Worm (Caenorhabditis elegans) whole organism, L4/young adult: ENCODE data around the gene oac-10.

Experiments
- W03F9.2 ChIP-seq: fragments of 150-350 bp; optimal IDR thresholded peaks from 2 replicates; lab custom pipeline; 2014; ENCODE audit warnings: missing biosample characterization, missing genetic modification characterization
- dao-5 ChIP-seq: sonication (generic microtip); optimal IDR thresholded peaks from 2 replicates; lab custom pipeline; 2016; ENCODE audit warnings: missing genotype, missing genetic modification characterization, moderate library complexity, missing compliant biosample characterization
- him-1 ChIP-seq: sonication (generic microtip); optimal IDR thresholded peaks from 2 replicates; lab custom pipeline; 2016; ENCODE audit warnings: missing genotype, missing genetic modification reagents, missing genetic modification characterization, missing compliant biosample characterization

DNA sequence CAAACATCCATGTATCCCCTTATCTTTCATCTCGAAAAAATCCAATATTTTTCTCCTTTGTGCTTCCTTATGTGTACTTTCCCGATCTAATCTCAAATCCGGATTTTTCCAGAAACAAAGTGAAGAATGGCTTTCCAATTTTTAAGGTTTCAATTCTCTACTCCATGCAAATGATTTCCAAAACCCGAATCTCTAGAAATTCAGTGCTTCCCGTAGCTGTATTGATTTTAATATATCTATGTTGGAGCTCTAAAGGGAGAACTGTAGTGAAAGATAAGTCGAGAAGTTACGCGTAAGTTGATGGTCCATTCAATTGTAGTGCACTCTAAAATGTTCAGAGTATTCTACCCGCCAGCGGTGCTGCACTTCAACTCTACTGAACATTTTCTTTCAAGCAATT, 30.1 kb upstream of the oac-10 start, which contains the start of gene C17A2.4:
- TF ChIP-seq W03F9.2 (no peak), him-1 (tag; lab: Kevin White, UChicago) (no peak), dao-5 (no peak)
